Worm (Caenorhabditis elegans) whole organism, L4/young adult: ENCODE results near the gene C28D4.10.
"Not testable (repeated sequence)": the region's sequence is repeated elsewhere in the genome, so short reads cannot be mapped to it uniquely, and the experiment has no call there.

Experiments
- W03F9.2 ChIP-seq: fragments of 150-350 bp; optimal IDR thresholded peaks from 2 replicates; lab custom pipeline; 2014; ENCODE audit warnings: missing biosample characterization, missing genetic modification characterization
- dao-5 ChIP-seq: sonication (generic microtip); optimal IDR thresholded peaks from 2 replicates; lab custom pipeline; 2016; ENCODE audit warnings: missing genotype, missing genetic modification characterization, moderate library complexity, missing compliant biosample characterization
- him-1 ChIP-seq: sonication (generic microtip); optimal IDR thresholded peaks from 2 replicates; lab custom pipeline; 2016; ENCODE audit warnings: missing genotype, missing genetic modification reagents, missing genetic modification characterization, missing compliant biosample characterization

The C28D4.10 gene

ce11 chrIV:9738194-9738593 is at the start of gene C28D4.10:
C28D4.10 (plus strand) TSS chrIV:9738494.
- no peak for TF ChIP-seq him-1 (tag; lab: Kevin White, UChicago)
- TF ChIP-seq dao-5 (tag; lab: Kevin White, UChicago), result no peak
- no peak for TF ChIP-seq W03F9.2 (tag; lab: Kevin White, UChicago)

ce11 chrIV:9688715-9689114 is 49.6 kb upstream of the C28D4.10 start, which contains the start of gene msp-76:
msp-76 (plus strand) TSS chrIV:9689015.
- TF ChIP-seq him-1, dao-5, W03F9.2 (tag; lab: Kevin White, UChicago): not testable (repeated sequence)

ce11 chrIV:9690644-9691043 is 47.6 kb upstream of the C28D4.10 start, which contains the start of gene sdz-36:
sdz-36 (plus strand) TSS chrIV:9690944.
- no peak for TF ChIP-seq dao-5 (tag; lab: Kevin White, UChicago)
- no peak for TF ChIP-seq him-1 (tag; lab: Kevin White, UChicago)
- TF ChIP-seq W03F9.2 (tag; lab: Kevin White, UChicago), result no peak

- no peak for TF ChIP-seq dao-5 (tag; lab: Kevin White, UChicago)
- TF ChIP-seq him-1 (tag; lab: Kevin White, UChicago), result no peak
- no peak for TF ChIP-seq W03F9.2 (tag; lab: Kevin White, UChicago)
These were observed 45.4 kb upstream of the C28D4.10 start, which contains the start of gene twk-9 for ce11 chrIV:9692874-9693273. twk-9 (plus strand) TSS chrIV:9693174.

ce11 chrIV:9696513-9696912 is 41.8 kb upstream of the C28D4.10 start:
- no peak for TF ChIP-seq him-1 (tag; lab: Kevin White, UChicago)
- no peak for TF ChIP-seq dao-5 (tag; lab: Kevin White, UChicago)
- TF ChIP-seq W03F9.2 (tag; lab: Kevin White, UChicago), result no peak

ce11 chrIV:9697869-9698268 is 40.4 kb upstream of the C28D4.10 start:
- TF ChIP-seq him-1 (tag; lab: Kevin White, UChicago) (no peak), dao-5 (tag; lab: Kevin White, UChicago) (no peak), W03F9.2 (tag; lab: Kevin White, UChicago) (no peak)

- TF ChIP-seq him-1 (tag; lab: Kevin White, UChicago), result no peak
- no peak for TF ChIP-seq W03F9.2 (tag; lab: Kevin White, UChicago)
- TF ChIP-seq dao-5 (tag; lab: Kevin White, UChicago), result no peak
These were observed 39.2 kb upstream of the C28D4.10 start for ce11 chrIV:9699062-9699461.

ce11 chrIV:9706704-9707197 is 31.5 kb upstream of the C28D4.10 start, which contains the start of the genes dcaf-1 and dph-3:
dcaf-1 (minus strand) TSS chrIV:9706723.
dph-3 (plus strand) TSS chrIV:9707147.
- TF ChIP-seq W03F9.2 (tag; lab: Kevin White, UChicago) (peak; percentile 60), dao-5 (tag; lab: Kevin White, UChicago) (no peak), him-1 (tag; lab: Kevin White, UChicago) (no peak)

- TF ChIP-seq dao-5 (tag; lab: Kevin White, UChicago) (no peak), him-1 (tag; lab: Kevin White, UChicago) (no peak), W03F9.2 (tag; lab: Kevin White, UChicago) (no peak)
These were observed 29.1 kb upstream of the C28D4.10 start, which contains the start of gene ant-1.3 for ce11 chrIV:9709205-9709604. ant-1.3 (minus strand) TSS chrIV:9709305.

ce11 chrIV:9709887-9710286 is 28.4 kb upstream of the C28D4.10 start, which contains the start of gene nhr-38:
nhr-38 (plus strand) TSS chrIV:9710187.
- TF ChIP-seq W03F9.2 (tag; lab: Kevin White, UChicago) (no peak), dao-5 (tag; lab: Kevin White, UChicago) (no peak), him-1 (tag; lab: Kevin White, UChicago) (no peak)

- TF ChIP-seq dao-5 (tag; lab: Kevin White, UChicago) (no peak), him-1 (tag; lab: Kevin White, UChicago) (no peak), W03F9.2 (tag; lab: Kevin White, UChicago) (no peak)
These were observed 25.5 kb upstream of the C28D4.10 start, which contains the start of gene K01H12.4 for ce11 chrIV:9712782-9713181. K01H12.4 (plus strand) TSS chrIV:9713082.

- TF ChIP-seq dao-5 (tag; lab: Kevin White, UChicago) (no peak), him-1 (tag; lab: Kevin White, UChicago) (no peak), W03F9.2 (tag; lab: Kevin White, UChicago) (no peak)
These were observed 24.0 kb upstream of the C28D4.10 start for ce11 chrIV:9714264-9714663.

- TF ChIP-seq dao-5 (tag; lab: Kevin White, UChicago), result no peak
- TF ChIP-seq him-1 (tag; lab: Kevin White, UChicago), result no peak
- no peak for TF ChIP-seq W03F9.2 (tag; lab: Kevin White, UChicago)
These were observed 21.8 kb upstream of the C28D4.10 start for ce11 chrIV:9716490-9716889.

ce11 chrIV:9717844-9718243 is 20.4 kb upstream of the C28D4.10 start:
- TF ChIP-seq him-1 (tag; lab: Kevin White, UChicago), result no peak
- no peak for TF ChIP-seq W03F9.2 (tag; lab: Kevin White, UChicago)
